Worm (Caenorhabditis elegans) whole organism, young adult: ENCODE measurements around the gene mac-1.

Experiments
- Y67H2A.10 ChIP-seq: fragments of 200-800 bp; sonication (Bioruptor generic); conservative IDR thresholded peaks from 2 replicates; pipeline ENCODE4 v1.3.6; 2022; ENCODE audit warnings: missing genetic modification reagents, missing genetic modification characterization, missing compliant biosample characterization
- ama-1 ChIP-seq, 3 experiments: fragments of 150-350 bp in 1 of 3; sonication (generic microtip) in 2 of 3; optimal IDR thresholded peaks; 2 replicates each; lab custom pipeline; 2014 to 2018; ENCODE audit warnings: missing biosample characterization in 2 of 3, missing genetic modification characterization in 2 of 3, missing genetic modification reagents in 2 of 3
- ekl-4 ChIP-seq: fragments of 200-800 bp; sonication (Bioruptor generic); IDR thresholded peaks from 2 replicates; pipeline ENCODE4 v1.3.6; 2022; ENCODE audit warnings: missing genetic modification reagents, missing genetic modification characterization, missing compliant biosample characterization
- lin-26 ChIP-seq: fragments of 200-800 bp; sonication (Bioruptor generic); IDR thresholded peaks from 2 replicates; pipeline ENCODE4 v1.3.6; 2022; ENCODE audit warnings: missing genetic modification reagents, missing genetic modification characterization, missing compliant biosample characterization
- sptf-2 ChIP-seq: fragments of 200-800 bp; sonication (Bioruptor generic); optimal IDR thresholded peaks from 2 replicates; lab custom pipeline; 2018; ENCODE audit warnings: mild to moderate bottlenecking, missing genetic modification characterization, missing compliant biosample characterization

- no peak for TF ChIP-seq lin-26
- no peak for TF ChIP-seq Y67H2A.10 (GFP tag; lab: Robert Waterston, UW)
- TF ChIP-seq ama-1 (optimal IDR thresholded peaks at IDR 0.05; lab: Kevin White, UChicago), result no peak
- TF ChIP-seq ama-1 (GFP tag; optimal IDR thresholded peaks at IDR 0.05; lab: Kevin White, UChicago), result no peak
- TF ChIP-seq ekl-4 (GFP tag; lab: Robert Waterston, UW), result no peak
- no peak for TF ChIP-seq sptf-2 (GFP tag; lab: Kevin White, UChicago)
Measured at ce11 chrII:13367784-13368183, 47.1 kb upstream of the mac-1 start.
